Worm (Caenorhabditis elegans): ENCODE results near the gene pqn-63.

DNA sequence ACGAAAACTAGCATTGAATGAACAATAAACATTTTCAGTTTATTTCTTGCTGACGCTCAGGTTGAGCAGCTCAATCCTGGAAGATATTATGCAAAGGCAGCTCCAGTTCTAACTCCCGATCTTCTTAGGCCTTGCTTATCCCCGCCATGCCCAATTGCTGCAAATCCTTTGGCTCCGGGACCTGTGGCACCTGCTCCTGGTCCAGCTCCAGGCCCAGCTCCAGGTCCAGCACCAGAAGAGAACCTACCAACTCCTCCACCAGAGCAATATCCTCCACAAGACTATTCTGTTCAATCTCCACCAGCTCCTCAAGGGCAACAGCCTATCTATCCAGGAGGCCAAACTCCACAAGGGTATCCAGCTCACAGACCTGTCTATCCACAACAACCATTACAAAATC, 299 bp downstream of the pqn-63 start:
- TF ChIP-seq dao-5 (tag; optimal IDR thresholded peaks at IDR 0.05) (no peak), him-1 (tag; optimal IDR thresholded peaks at IDR 0.05) (no peak)

Measured in whole organism, L4/young adult.